Worm (Caenorhabditis elegans) whole organism, L2 larva: ENCODE data around the gene ubc-19.

Experiments
- C34F6.9 ChIP-seq: fragments of 150-350 bp; optimal IDR thresholded peaks from 2 replicates; lab custom pipeline; 2014; ENCODE audit warnings: missing biosample characterization, missing genetic modification characterization
- F13H6.1 ChIP-seq: sonication (generic microtip); optimal IDR thresholded peaks from 2 replicates; lab custom pipeline; 2016; ENCODE audit warnings: missing genetic modification characterization, missing compliant biosample characterization
- R02D3.7 ChIP-seq: fragments of 150-350 bp; optimal IDR thresholded peaks from 2 replicates; lab custom pipeline; 2014; ENCODE audit warnings: missing biosample characterization, missing genetic modification characterization
- Y55F3AM.14 ChIP-seq: fragments of 200-800 bp; sonication (Bioruptor generic); optimal IDR thresholded peaks from 2 replicates; lab custom pipeline; 2018; ENCODE audit warnings: mild to moderate bottlenecking, missing genetic modification characterization, missing compliant biosample characterization
- ZK546.5 ChIP-seq: sonication (generic microtip); optimal IDR thresholded peaks from 2 replicates; lab custom pipeline; 2017; ENCODE audit warnings: missing biosample characterization, missing genetic modification characterization
- alr-1 ChIP-seq: fragments of 150-350 bp; optimal IDR thresholded peaks from 2 replicates; lab custom pipeline; 2014; ENCODE audit warnings: missing biosample characterization, missing genetic modification characterization
- ama-1 ChIP-seq: fragments of 150-350 bp; optimal IDR thresholded peaks from 2 replicates; lab custom pipeline; 2018; ENCODE audit warnings: inconsistent platforms
- blmp-1 ChIP-seq: sonication (generic microtip); optimal IDR thresholded peaks from 2 replicates; lab custom pipeline; 2017; ENCODE audit warnings: missing genetic modification characterization, mild to moderate bottlenecking, missing compliant biosample characterization, antibody characterized with exemption, moderate library complexity; ENCODE audit not compliant: insufficient read depth
- crh-2 ChIP-seq: sonication (generic microtip); optimal IDR thresholded peaks from 2 replicates; lab custom pipeline; 2017; ENCODE audit warnings: missing biosample characterization, missing genetic modification characterization
- dmd-4 ChIP-seq: sonication (generic microtip); optimal IDR thresholded peaks from 2 replicates; lab custom pipeline; 2017; ENCODE audit warnings: missing biosample characterization, missing genetic modification characterization
- egl-27 ChIP-seq: sonication (generic microtip); optimal IDR thresholded peaks from 3 replicates; lab custom pipeline; 2017; ENCODE audit warnings: missing biosample characterization, missing genetic modification reagents, missing genetic modification characterization
- elt-1 ChIP-seq: fragments of 150-350 bp; optimal IDR thresholded peaks from 2 replicates; lab custom pipeline; 2014; ENCODE audit warnings: missing biosample characterization, missing genetic modification characterization
- elt-3 ChIP-seq: sonication (generic microtip); optimal IDR thresholded peaks from 2 replicates; lab custom pipeline; 2017; ENCODE audit warnings: missing biosample characterization, missing genetic modification characterization
- lin-11 ChIP-seq: fragments of 150-350 bp; sonication (generic microtip); optimal IDR thresholded peaks from 2 replicates; lab custom pipeline; 2014; ENCODE audit warnings: missing biosample characterization, missing genetic modification characterization, inconsistent platforms, mixed read lengths
- lin-13 ChIP-seq: fragments of 150-350 bp; optimal IDR thresholded peaks from 2 replicates; lab custom pipeline; 2014; ENCODE audit warnings: missing biosample characterization, missing genetic modification reagents, missing genetic modification characterization
- lin-39 ChIP-seq: fragments of 150-350 bp; optimal IDR thresholded peaks from 2 replicates; lab custom pipeline; 2014; ENCODE audit warnings: missing biosample characterization, missing genetic modification reagents, missing genetic modification characterization
- mab-5 ChIP-seq: fragments of 150-350 bp; optimal IDR thresholded peaks from 2 replicates; lab custom pipeline; 2014; ENCODE audit warnings: missing biosample characterization, missing genetic modification characterization
- mbf-1 ChIP-seq: sonication (generic microtip); optimal IDR thresholded peaks from 2 replicates; lab custom pipeline; 2017; ENCODE audit warnings: missing biosample characterization, missing genetic modification characterization
- mdl-1 ChIP-seq, 2 experiments: fragments of 150-350 bp in 1 of 2; sonication (generic microtip) in 1 of 2; optimal IDR thresholded peaks; 2 replicates each; lab custom pipeline; 2017; ENCODE audit warnings: missing biosample characterization in 2 of 2, missing genetic modification characterization in 2 of 2
- nhr-10 ChIP-seq: sonication (generic microtip); optimal IDR thresholded peaks from 2 replicates; lab custom pipeline; 2017; ENCODE audit warnings: missing biosample characterization, missing genetic modification characterization
- nhr-11 ChIP-seq: fragments of 150-350 bp; optimal IDR thresholded peaks from 2 replicates; lab custom pipeline; 2014; ENCODE audit warnings: missing biosample characterization, missing genetic modification characterization
- nhr-12 ChIP-seq: fragments of 150-350 bp; optimal IDR thresholded peaks from 2 replicates; lab custom pipeline; 2014; ENCODE audit warnings: missing biosample characterization, missing genetic modification characterization
- nhr-129 ChIP-seq: fragments of 150-350 bp; optimal IDR thresholded peaks from 2 replicates; lab custom pipeline; 2014; ENCODE audit warnings: missing biosample characterization, missing genetic modification characterization
- nhr-21 ChIP-seq: fragments of 150-350 bp; optimal IDR thresholded peaks from 2 replicates; lab custom pipeline; 2014; ENCODE audit warnings: missing biosample characterization, missing genetic modification characterization
- nhr-23 ChIP-seq: fragments of 150-350 bp; optimal IDR thresholded peaks from 2 replicates; lab custom pipeline; 2014; ENCODE audit warnings: missing biosample characterization, missing genetic modification reagents, missing genetic modification characterization
- nhr-237 ChIP-seq: fragments of 150-350 bp; optimal IDR thresholded peaks from 2 replicates; lab custom pipeline; 2014; ENCODE audit warnings: missing biosample characterization, missing genetic modification characterization
- nhr-25 ChIP-seq: fragments of 150-350 bp; sonication (generic microtip); optimal IDR thresholded peaks from 3 replicates; lab custom pipeline; 2014; ENCODE audit warnings: missing biosample characterization, missing genetic modification characterization
- nhr-77 ChIP-seq: fragments of 150-350 bp; optimal IDR thresholded peaks from 2 replicates; lab custom pipeline; 2014; ENCODE audit warnings: missing biosample characterization, missing genetic modification characterization
- peb-1 ChIP-seq: fragments of 150-350 bp; optimal IDR thresholded peaks from 2 replicates; lab custom pipeline; 2014; ENCODE audit warnings: missing biosample characterization, missing genetic modification characterization
- sem-4 ChIP-seq: fragments of 150-350 bp; optimal IDR thresholded peaks from 2 replicates; lab custom pipeline; 2014; ENCODE audit warnings: missing biosample characterization, missing genetic modification reagents, missing genetic modification characterization
- skn-1 ChIP-seq: sonication (generic microtip); optimal IDR thresholded peaks from 2 replicates; lab custom pipeline; 2017; ENCODE audit warnings: missing biosample characterization, missing genetic modification characterization
- sma-9 ChIP-seq, 2 experiments: fragments of 150-350 bp in 1 of 2; sonication (generic microtip) in 1 of 2; optimal IDR thresholded peaks; 2 replicates each; lab custom pipeline; 2014 to 2016; ENCODE audit warnings: missing genetic modification characterization in 2 of 2, mild to moderate bottlenecking in 1 of 2, missing biosample characterization in 1 of 2, missing compliant biosample characterization in 1 of 2, missing genetic modification reagents in 1 of 2, moderate library complexity in 1 of 2
- snpc-4 ChIP-seq: fragments of 150-350 bp; optimal IDR thresholded peaks from 2 replicates; lab custom pipeline; 2014; ENCODE audit warnings: missing biosample characterization, missing genetic modification characterization
- unc-39 ChIP-seq: fragments of 150-350 bp; optimal IDR thresholded peaks from 2 replicates; lab custom pipeline; 2014; ENCODE audit warnings: missing biosample characterization, missing genetic modification characterization
- unc-55 ChIP-seq: fragments of 150-350 bp; sonication (generic microtip); optimal IDR thresholded peaks from 3 replicates; lab custom pipeline; 2014; ENCODE audit warnings: missing biosample characterization, missing genetic modification reagents, missing genetic modification characterization
- unc-62 ChIP-seq: fragments of 150-350 bp; optimal IDR thresholded peaks from 2 replicates; lab custom pipeline; 2014; ENCODE audit warnings: missing biosample characterization, missing genetic modification reagents, missing genetic modification characterization
- ztf-1 ChIP-seq: fragments of 200-800 bp; sonication (Bioruptor generic); conservative IDR thresholded peaks from 2 replicates; pipeline ENCODE4 v1.3.6; 2022; ENCODE audit warnings: missing genetic modification characterization, missing compliant biosample characterization
- ztf-11 ChIP-seq: sonication (generic microtip); optimal IDR thresholded peaks from 2 replicates; lab custom pipeline; 2017; ENCODE audit warnings: missing biosample characterization, missing genetic modification characterization
- ztf-4 ChIP-seq: fragments of 150-350 bp; optimal IDR thresholded peaks from 2 replicates; lab custom pipeline; 2014; ENCODE audit warnings: missing biosample characterization, missing genetic modification characterization

ubc-19 gene

DNA sequence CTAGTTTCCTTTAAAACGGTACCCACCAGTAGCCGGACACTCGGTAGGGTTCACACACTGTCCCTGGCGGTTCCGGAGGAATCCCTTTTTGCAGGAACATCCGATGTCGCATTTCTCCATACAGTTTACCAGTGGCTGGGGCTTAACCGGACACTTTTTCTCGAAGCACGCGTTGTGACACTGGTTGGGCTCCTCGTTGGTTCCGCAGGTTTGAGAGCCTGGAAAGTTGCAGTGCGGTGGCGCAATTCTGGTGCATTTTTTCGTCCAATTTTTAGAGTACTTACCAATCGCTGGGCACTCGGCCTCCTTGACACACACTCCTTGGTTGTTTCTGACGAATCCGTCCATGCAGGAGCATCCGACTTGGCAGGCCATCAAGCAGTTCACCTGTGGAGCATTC lies 27.2 kb downstream of the ubc-19 start:
- TF ChIP-seq alr-1 (tag; lab: Kevin White, UChicago) (no peak), Y55F3AM.14 (GFP tag; lab: Kevin White, UChicago) (no peak), mdl-1 (tag; optimal IDR thresholded peaks at IDR 0.05; lab: Kevin White, UChicago) (no peak), skn-1 (no peak), nhr-21 (tag; lab: Kevin White, UChicago) (no peak), ztf-4 (tag; lab: Kevin White, UChicago) (no peak), nhr-12 (tag; lab: Kevin White, UChicago) (no peak), dmd-4 (tag; lab: Kevin White, UChicago) (no peak), unc-62 (GFP tag; lab: Kevin White, UChicago) (no peak), C34F6.9 (no peak), unc-39 (tag; lab: Kevin White, UChicago) (no peak), egl-27 (tag; lab: Kevin White, UChicago) (no peak), elt-3 (no peak), lin-39 (no peak), nhr-237 (tag; lab: Kevin White, UChicago) (no peak), nhr-10 (no peak)

DNA sequence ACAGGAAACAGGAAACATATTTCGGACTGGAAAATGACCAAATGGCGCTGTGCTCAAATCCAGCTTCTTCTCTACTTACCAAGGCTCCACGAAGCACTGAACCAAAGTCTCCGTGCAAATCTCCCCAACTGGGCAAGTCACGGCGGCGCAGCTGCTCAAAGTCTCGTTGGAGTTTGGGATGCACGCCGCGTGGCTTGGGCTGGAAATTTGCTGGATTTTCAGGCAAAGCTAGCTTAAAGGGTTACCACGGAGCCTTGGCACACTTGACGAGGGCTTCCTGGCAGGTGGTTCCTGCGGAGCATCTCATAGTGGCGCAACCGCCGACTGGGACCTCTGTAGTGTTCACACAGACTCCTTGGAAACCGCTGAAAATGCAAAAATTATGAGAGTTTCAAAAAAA lies 30.6 kb downstream of the ubc-19 start:
- TF ChIP-seq ztf-4 (tag; lab: Kevin White, UChicago): no peak
- TF ChIP-seq nhr-129: no peak
- no peak for TF ChIP-seq blmp-1 (tag; lab: Kevin White, UChicago)
- TF ChIP-seq elt-3: no peak
- no peak for TF ChIP-seq nhr-237 (tag; lab: Kevin White, UChicago)
- TF ChIP-seq unc-39 (tag; lab: Kevin White, UChicago): no peak
- TF ChIP-seq mbf-1 (tag; lab: Kevin White, UChicago): no peak
- TF ChIP-seq mab-5: no peak
- TF ChIP-seq peb-1 (tag; lab: Kevin White, UChicago): no peak
- TF ChIP-seq nhr-77: no peak

DNA sequence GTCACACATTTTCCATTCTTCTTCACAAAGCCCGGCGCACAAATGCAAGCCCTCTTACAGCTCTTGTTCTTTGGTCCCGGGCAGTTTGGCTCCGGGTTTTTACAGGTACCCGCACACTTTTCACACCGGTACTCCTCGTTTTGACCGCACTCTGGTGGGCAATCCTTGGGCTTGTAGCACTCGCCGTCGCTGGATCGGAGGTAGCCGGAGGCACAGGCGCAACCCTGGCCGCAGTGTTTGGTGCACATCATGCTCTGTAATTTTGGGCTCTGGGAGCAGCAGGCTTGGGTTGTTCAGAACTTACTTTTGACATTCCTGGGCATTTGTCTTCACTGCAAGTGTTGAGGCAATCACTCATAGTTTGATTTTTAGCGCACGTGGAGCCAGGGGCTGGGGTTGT lies 32.2 kb downstream of the ubc-19 start:
- TF ChIP-seq egl-27 (tag; lab: Kevin White, UChicago): no peak
- no peak for TF ChIP-seq snpc-4 (tag; lab: Kevin White, UChicago)
- no peak for TF ChIP-seq nhr-11 (tag; lab: Kevin White, UChicago)
- TF ChIP-seq nhr-10: no peak
- TF ChIP-seq sem-4: no peak
- TF ChIP-seq lin-13 (GFP tag; lab: Kevin White, UChicago): no peak
- no peak for TF ChIP-seq nhr-25

DNA sequence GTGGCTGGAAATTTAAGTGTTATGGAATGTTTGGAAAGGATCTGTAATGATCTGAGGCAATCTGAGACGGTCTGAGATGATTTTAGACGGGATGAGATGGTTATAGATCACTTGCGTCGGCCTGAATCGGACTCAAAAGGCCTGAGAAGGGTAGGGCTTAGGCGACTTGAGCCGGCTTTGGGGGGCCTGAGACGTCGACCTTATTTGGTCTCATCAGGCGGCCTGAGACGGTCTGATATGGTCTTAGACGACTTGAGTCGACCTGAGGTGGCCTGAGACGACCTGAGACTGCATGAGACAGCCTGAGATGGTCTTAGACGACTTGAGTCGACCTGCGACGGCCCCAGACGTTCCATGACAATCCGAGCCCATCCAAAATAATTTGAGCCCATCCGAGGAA lies 33.2 kb downstream of the ubc-19 start:
- TF ChIP-seq R02D3.7 (tag; lab: Kevin White, UChicago): no peak
- no peak for TF ChIP-seq mbf-1 (tag; lab: Kevin White, UChicago)
- no peak for TF ChIP-seq unc-55 (GFP tag; lab: Kevin White, UChicago)
- TF ChIP-seq ztf-1 (GFP tag; lab: Robert Waterston, UW): no peak

- TF ChIP-seq elt-3 (no peak), ztf-4 (tag; lab: Kevin White, UChicago) (no peak), ZK546.5 (tag; lab: Kevin White, UChicago) (no peak), skn-1 (no peak), elt-1 (tag; lab: Kevin White, UChicago) (no peak), lin-39 (no peak), crh-2 (tag; lab: Kevin White, UChicago) (no peak), ama-1 (no peak), dmd-4 (tag; lab: Kevin White, UChicago) (no peak), Y55F3AM.14 (GFP tag; lab: Kevin White, UChicago) (no peak), ztf-11 (no peak), alr-1 (tag; lab: Kevin White, UChicago) (no peak), mab-5 (no peak)
Measured at ce11 chrV:18650043-18650442, 39.5 kb downstream of the ubc-19 start, which contains the start of gene egas-2. Gene egas-2, plus strand, starts transcription at chrV:18650343.

- TF ChIP-seq unc-55 (GFP tag; lab: Kevin White, UChicago) (no peak), nhr-237 (tag; lab: Kevin White, UChicago) (no peak), skn-1 (no peak), R02D3.7 (tag; lab: Kevin White, UChicago) (no peak), blmp-1 (tag; lab: Kevin White, UChicago) (no peak), sma-9 (GFP tag; optimal IDR thresholded peaks at IDR 0.05; lab: Kevin White, UChicago) (no peak), sma-9 (tag; optimal IDR thresholded peaks at IDR 0.05; lab: Kevin White, UChicago) (no peak), ama-1 (no peak), unc-62 (GFP tag; lab: Kevin White, UChicago) (no peak), nhr-23 (tag; lab: Kevin White, UChicago) (no peak), F13H6.1 (tag; lab: Kevin White, UChicago) (no peak), lin-13 (GFP tag; lab: Kevin White, UChicago) (no peak), lin-11 (tag; lab: Kevin White, UChicago) (no peak)
Measured at ce11 chrV:18644258-18644657, 45.3 kb downstream of the ubc-19 start.
